Fruit fly (Drosophila melanogaster) whole organism, embryonic: Measurements from ENCODE around the gene Gr85a.
A peak's percentile ranks its signal among the peaks of the same experiment; 100 is the strongest.

Experiments
- Awh ChIP-seq: fragments of 200-800 bp; sonication (Bioruptor generic); IDR thresholded peaks from 2 replicates; pipeline ENCODE4, ENCODE4 v1.3.6; 2022; ENCODE audit warnings: missing biosample characterization, missing genetic modification characterization
- CG1024 ChIP-seq: fragments of 200-800 bp; sonication (Bioruptor generic); IDR thresholded peaks from 2 replicates; pipeline ENCODE4 v1.3.6; 2022; ENCODE audit warnings: missing biosample characterization, missing genetic modification characterization
- CG11696 ChIP-seq: fragments of 200-800 bp; sonication (Bioruptor generic); IDR thresholded peaks from 2 replicates; pipeline ENCODE4 v1.3.6; 2022; ENCODE audit warnings: missing biosample characterization, missing genetic modification characterization
- CG15479 ChIP-seq: fragments of 200-800 bp; sonication (Bioruptor generic); optimal IDR thresholded peaks from 3 replicates; lab custom pipeline; 2019; ENCODE audit warnings: missing biosample characterization, mild to moderate bottlenecking, missing genetic modification characterization, moderate library complexity
- CG17568 ChIP-seq: fragments of 200-800 bp; sonication (Bioruptor generic); optimal IDR thresholded peaks from 2 replicates; lab custom pipeline; 2018; ENCODE audit warnings: missing biosample characterization, mild to moderate bottlenecking, missing genetic modification characterization, moderate library complexity
- CG18764 ChIP-seq: fragments of 200-800 bp; sonication (Bioruptor generic); optimal IDR thresholded peaks from 3 replicates; lab custom pipeline; 2016; ENCODE audit warnings: missing biosample characterization, missing genetic modification characterization
- CG30403 ChIP-seq: fragments of 200-800 bp; sonication (Bioruptor generic); optimal IDR thresholded peaks from 3 replicates; lab custom pipeline; 2016; ENCODE audit warnings: missing biosample characterization, missing genetic modification characterization
- CG32532 ChIP-seq: fragments of 200-800 bp; sonication (Bioruptor generic); IDR thresholded peaks from 2 replicates; pipeline ENCODE4 v1.3.6; 2022; ENCODE audit warnings: missing biosample characterization, missing genetic modification characterization
- CG32772 ChIP-seq: fragments of 200-800 bp; sonication (Bioruptor generic); IDR thresholded peaks from 2 replicates; pipeline ENCODE4 v1.3.6; 2022; ENCODE audit warnings: missing biosample characterization, missing genetic modification characterization
- CG5245 ChIP-seq: fragments of 200-800 bp; sonication (Bioruptor generic); optimal IDR thresholded peaks from 3 replicates; lab custom pipeline; 2016; ENCODE audit warnings: missing biosample characterization, missing genetic modification characterization
- CG8281 ChIP-seq: fragments of 200-800 bp; sonication (Bioruptor generic); optimal IDR thresholded peaks from 2 replicates; lab custom pipeline; 2018; ENCODE audit warnings: missing biosample characterization, mild to moderate bottlenecking, missing genetic modification characterization, moderate library complexity
- CG8478 ChIP-seq: fragments of >200 bp; optimal IDR thresholded peaks from 2 replicates; lab custom pipeline; 2018
- Deaf1 ChIP-seq: fragments of 200-800 bp; optimal IDR thresholded peaks from 3 replicates; lab custom pipeline; 2019; ENCODE audit warnings: missing biosample characterization, mild to moderate bottlenecking, missing genetic modification characterization, moderate library complexity
- Drgx ChIP-seq: fragments of 200-800 bp; sonication (Bioruptor generic); IDR thresholded peaks from 2 replicates; pipeline ENCODE4 v1.3.6; 2022; ENCODE audit warnings: missing biosample characterization, missing genetic modification characterization
- Eip74EF ChIP-seq, 2 experiments: fragments of 200-800 bp in 1 of 2; fragments of >200 bp in 1 of 2; sonication (Bioruptor generic) in 1 of 2; optimal IDR thresholded peaks; 2 replicates each; lab custom pipeline; 2017 to 2019; ENCODE audit warnings: missing biosample characterization in 2 of 2, missing genetic modification characterization in 2 of 2, mild to moderate bottlenecking in 1 of 2, moderate library complexity in 1 of 2
- GATAe ChIP-seq: fragments of 200-800 bp; sonication (Bioruptor generic); conservative IDR thresholded peaks from 2 replicates; pipeline ENCODE4 v1.3.6; 2022; ENCODE audit warnings: missing biosample characterization, missing genetic modification characterization
- Pdp1 ChIP-seq, 2 experiments: fragments of 200-800 bp; sonication (Bioruptor generic); optimal IDR thresholded peaks; 3 replicates each; lab custom pipeline; 2016; ENCODE audit warnings: missing biosample characterization in 2 of 2, missing genetic modification characterization in 2 of 2, mild to moderate bottlenecking in 1 of 2, moderate library complexity in 1 of 2
- Ptx1 ChIP-seq: fragments of 200-800 bp; sonication (Bioruptor generic); IDR thresholded peaks from 2 replicates; pipeline ENCODE4 v1.3.6; 2022; ENCODE audit warnings: missing biosample characterization, missing genetic modification characterization
- Trl ChIP-seq, 3 experiments: fragments of >200 bp in 2 of 3; fragments of 200-800 bp in 1 of 3; sonication (Bioruptor generic) in 1 of 3; optimal IDR thresholded peaks; 2 replicates in 1 of 3; 3 replicates in 2 of 3; lab custom pipeline; 2016 to 2017; ENCODE audit warnings: missing biosample characterization in 1 of 3, missing genetic modification characterization in 1 of 3
- cg ChIP-seq: fragments of 200-800 bp; sonication (Bioruptor generic); optimal IDR thresholded peaks from 3 replicates; lab custom pipeline; 2019; ENCODE audit warnings: missing biosample characterization, mild to moderate bottlenecking, missing genetic modification characterization, moderate library complexity
- chinmo ChIP-seq: fragments of 200-800 bp; sonication (Bioruptor generic); IDR thresholded peaks from 4 replicates; pipeline ENCODE4 v1.3.6; 2022; ENCODE audit warnings: missing biosample characterization, missing genetic modification characterization; ENCODE audit not compliant: partially characterized antibody
- crol ChIP-seq: fragments of 200-800 bp; sonication (Bioruptor generic); IDR thresholded peaks from 2 replicates; pipeline ENCODE4 v1.3.6; 2022; ENCODE audit warnings: missing biosample characterization, missing genetic modification characterization
- ewg ChIP-seq: fragments of 200-800 bp; sonication (Bioruptor generic); optimal IDR thresholded peaks from 3 replicates; lab custom pipeline; 2017; ENCODE audit warnings: mild to moderate bottlenecking, missing biosample characterization, missing genetic modification reagents, missing genetic modification characterization
- gem ChIP-seq: fragments of 200-800 bp; sonication (Bioruptor generic); optimal IDR thresholded peaks from 2 replicates; lab custom pipeline; 2019; ENCODE audit warnings: missing biosample characterization, mild to moderate bottlenecking, missing genetic modification characterization, moderate library complexity
- gro ChIP-seq: fragments of 200-800 bp; sonication (Bioruptor generic); optimal IDR thresholded peaks from 2 replicates; lab custom pipeline; 2016; ENCODE audit warnings: missing biosample characterization, missing genetic modification characterization
- nom ChIP-seq: fragments of 200-800 bp; sonication (Bioruptor generic); optimal IDR thresholded peaks from 2 replicates; lab custom pipeline; 2017; ENCODE audit warnings: missing biosample characterization, missing genetic modification characterization, mild to moderate bottlenecking, moderate library complexity, missing genetic modification reagents
- sens ChIP-seq: fragments of 200-800 bp; sonication (Bioruptor generic); peaks from one replicate; lab custom pipeline; 2016; ENCODE audit warnings: missing biosample characterization, missing genetic modification characterization

Gene Gr85a

DNA sequence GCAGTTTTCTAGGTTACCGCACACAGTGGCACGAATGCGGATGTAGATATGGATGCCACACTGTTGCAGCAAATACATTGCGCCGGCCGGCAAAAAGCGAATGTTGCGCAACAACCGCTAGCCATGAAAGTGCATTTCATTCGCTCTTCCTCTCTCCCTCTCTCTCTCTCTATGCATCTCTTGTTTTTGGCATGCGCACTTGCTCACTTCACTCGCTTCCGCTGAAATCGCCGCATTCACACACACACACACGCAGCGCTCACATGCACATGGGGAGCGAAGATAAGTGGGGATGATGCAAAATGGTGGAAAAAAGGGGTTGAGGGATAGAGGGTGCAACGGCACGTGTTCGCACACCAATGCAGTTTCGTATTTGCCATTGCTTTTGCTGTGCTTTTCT is 46.7 kb downstream of the Gr85a start:
- no peak for TF ChIP-seq Ptx1 (GFP tag; lab: Robert Waterston, UW)
- TF ChIP-seq GATAe (GFP tag; lab: Robert Waterston, UW): no peak
- peak; percentile 32 for TF ChIP-seq CG15479 (GFP tag; lab: Kevin White, UChicago)
- TF ChIP-seq CG17568 (GFP tag; lab: Kevin White, UChicago): no peak
- no peak for TF ChIP-seq CG30403 (GFP tag; lab: Kevin White, UChicago)
- TF ChIP-seq Drgx (GFP tag; lab: Robert Waterston, UW): peak; percentile 31; the same call in 1 of the 2 replicates
- peak; percentile 18 to 34 for TF ChIP-seq Trl (optimal IDR thresholded peaks at IDR 0.05; lab: Kevin White, UChicago)
- no peak for TF ChIP-seq Trl (GFP tag; optimal IDR thresholded peaks at IDR 0.05; lab: Kevin White, UChicago)
- TF ChIP-seq gro (GFP tag; lab: Kevin White, UChicago): no peak
- peak; percentile 11 for TF ChIP-seq Deaf1 (tag; lab: Kevin White, UChicago)
- TF ChIP-seq CG18764: no peak
- TF ChIP-seq ewg: peak; percentile 72
- peak; percentile 47 for TF ChIP-seq cg
- TF ChIP-seq CG32532 (GFP tag; lab: Robert Waterston, UW): 0 out of 2 replicates have a peak, but pooled peaks have one; percentile 5
- TF ChIP-seq nom: peak; percentile 9
- peak; percentile 41 for TF ChIP-seq sens (GFP tag; lab: Kevin White, UChicago)
- peak; percentile 55 for TF ChIP-seq CG8478 (lab: Kevin White, UChicago)
- TF ChIP-seq chinmo: peak; percentile 52; the same call in 1 of the 4 replicates
- TF ChIP-seq Pdp1 (GFP tag; optimal IDR thresholded peaks at IDR 0.05; lab: Kevin White, UChicago): peak in 1 of 2 experiments; percentile 80
- TF ChIP-seq CG5245 (GFP tag; lab: Kevin White, UChicago): no peak
- TF ChIP-seq, all 482 proteins: peak for 12

DNA sequence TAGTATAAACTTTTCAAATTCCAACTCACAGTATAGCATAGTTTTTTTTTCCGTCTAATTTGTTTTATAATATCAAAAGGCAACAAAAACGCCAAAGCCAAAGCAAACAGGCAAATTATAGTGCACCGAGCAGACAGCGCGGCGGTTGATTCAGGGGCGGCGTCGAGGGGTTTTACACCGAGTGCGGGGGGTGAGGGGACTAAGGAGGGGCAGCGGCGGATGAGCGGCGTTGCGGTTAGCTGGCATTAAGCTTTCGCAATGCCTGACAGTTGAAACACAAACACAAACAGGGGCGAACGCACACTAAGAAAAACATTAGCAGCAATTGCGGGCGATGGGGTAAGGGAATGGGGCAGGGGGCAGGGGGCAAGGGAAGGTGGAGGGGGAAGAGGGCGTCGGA is 50.1 kb downstream of the Gr85a start:
- TF ChIP-seq crol (GFP tag; lab: Robert Waterston, UW) (peak; percentile 86), CG1024 (GFP tag; lab: Robert Waterston, UW) (0 out of 2 replicates have a peak, but pooled peaks have one; percentile 4), Drgx (GFP tag; lab: Robert Waterston, UW) (0 out of 2 replicates have a peak, but pooled peaks have one; percentile 16), gem (tag; lab: Kevin White, UChicago) (no peak), chinmo (0 out of 4 replicates have a peak, but pooled peaks have one; percentile 64), Awh (GFP tag; lab: Robert Waterston, UW) (peak; percentile 48; the same call in 1 of the 2 replicates), CG11696 (GFP tag; lab: Robert Waterston, UW) (0 out of 2 replicates have a peak, but pooled peaks have one; percentile 27), Eip74EF (GFP tag; optimal IDR thresholded peaks at IDR 0.05; lab: Kevin White, UChicago) (no peak), CG8281 (tag; lab: Kevin White, UChicago) (no peak), CG32772 (GFP tag; lab: Robert Waterston, UW) (no peak)
